Worm (Caenorhabditis elegans): ENCODE results near the gene gmn-1.
"Not testable (repeated sequence)": the region's sequence is repeated elsewhere in the genome, so short reads cannot be mapped to it uniquely, and the experiment has no call there.

The gmn-1 gene

ce11 chrIII:12188236-12188635 is 36.9 kb downstream of the gmn-1 start:
- no peak for TF ChIP-seq ref-1 (GFP tag; conservative IDR thresholded peaks at IDR 0.05)
- TF ChIP-seq flt-1 (GFP tag; IDR thresholded peaks at IDR 0.05), result no peak
- no peak for TF ChIP-seq med-1 (GFP tag; optimal IDR thresholded peaks at IDR 0.05; ENCODE audit: insufficient read depth)
- no peak for TF ChIP-seq ztf-29 (GFP tag; IDR thresholded peaks at IDR 0.05)
- no peak for TF ChIP-seq tab-1 (GFP tag; IDR thresholded peaks at IDR 0.05)
- TF ChIP-seq klf-2 (GFP tag; conservative IDR thresholded peaks at IDR 0.05), result no peak
- TF ChIP-seq T22C8.4 (GFP tag; IDR thresholded peaks at IDR 0.05), result no peak
- no peak for TF ChIP-seq cog-1 (tag; optimal IDR thresholded peaks at IDR 0.05)

- TF ChIP-seq cog-1 (tag; optimal IDR thresholded peaks at IDR 0.05) (no peak), tab-1 (GFP tag; IDR thresholded peaks at IDR 0.05) (no peak), T22C8.4 (GFP tag; IDR thresholded peaks at IDR 0.05) (no peak), flt-1 (GFP tag; IDR thresholded peaks at IDR 0.05) (no peak), ztf-29 (GFP tag; IDR thresholded peaks at IDR 0.05) (no peak), ref-1 (GFP tag; conservative IDR thresholded peaks at IDR 0.05) (no peak), klf-2 (GFP tag; conservative IDR thresholded peaks at IDR 0.05) (no peak), med-1 (GFP tag; optimal IDR thresholded peaks at IDR 0.05; ENCODE audit: insufficient read depth) (no peak), ztf-23 (GFP tag; IDR thresholded peaks at IDR 0.05) (no peak)
Measured at ce11 chrIII:12186111-12186510, 39.0 kb downstream of the gmn-1 start, which contains the start of gene lury-1. lury-1 (plus strand) TSS chrIII:12186411.

- TF ChIP-seq ref-1 (GFP tag; conservative IDR thresholded peaks at IDR 0.05) (no peak), med-1 (GFP tag; optimal IDR thresholded peaks at IDR 0.05; ENCODE audit: insufficient read depth) (no peak), T22C8.4 (GFP tag; IDR thresholded peaks at IDR 0.05) (no peak), klf-2 (GFP tag; conservative IDR thresholded peaks at IDR 0.05) (no peak), tab-1 (GFP tag; IDR thresholded peaks at IDR 0.05) (no peak), cog-1 (tag; optimal IDR thresholded peaks at IDR 0.05) (no peak), flt-1 (GFP tag; IDR thresholded peaks at IDR 0.05) (no peak), ztf-29 (GFP tag; IDR thresholded peaks at IDR 0.05) (no peak), ztf-23 (GFP tag; IDR thresholded peaks at IDR 0.05) (no peak)
Measured at ce11 chrIII:12182919-12183318, 42.2 kb downstream of the gmn-1 start, which contains the start of gene Y75B8A.10. Y75B8A.10 (minus strand) TSS chrIII:12183019.

ce11 chrIII:12178121-12178520 is 47.0 kb downstream of the gmn-1 start:
- TF ChIP-seq flt-1 (GFP tag; IDR thresholded peaks at IDR 0.05) (0 out of 2 replicates have a peak, but pooled peaks have one; percentile 24), cog-1 (tag; optimal IDR thresholded peaks at IDR 0.05) (peak; percentile 73), med-1 (GFP tag; optimal IDR thresholded peaks at IDR 0.05; ENCODE audit: insufficient read depth) (no peak)

- TF ChIP-seq med-1 (GFP tag; optimal IDR thresholded peaks at IDR 0.05; ENCODE audit: insufficient read depth); cog-1 (tag; optimal IDR thresholded peaks at IDR 0.05); ztf-23 (GFP tag; IDR thresholded peaks at IDR 0.05): not testable (repeated sequence)
Measured at ce11 chrIII:12177145-12177544, 48.0 kb downstream of the gmn-1 start, which contains the start of gene gly-11. gly-11 (minus strand) TSS chrIII:12177245.
